Worm (Caenorhabditis elegans) whole organism, late embryonic: ENCODE data around the gene C06A6.4.

ENCODE experiments used
- K09A11.1 ChIP-seq: sonication (generic microtip); optimal IDR thresholded peaks from 2 replicates; lab custom pipeline; 2017; ENCODE audit warnings: antibody characterized with exemption, mild to moderate bottlenecking, missing genetic modification characterization, missing compliant biosample characterization; ENCODE audit not compliant: insufficient read depth
- ama-1 ChIP-seq: fragments of 150-350 bp; optimal IDR thresholded peaks from 2 replicates; lab custom pipeline; 2014
- ceh-2 ChIP-seq: sonication (generic microtip); optimal IDR thresholded peaks from 2 replicates; lab custom pipeline; 2016; ENCODE audit warnings: missing genotype, missing genetic modification characterization, missing compliant biosample characterization
- ceh-31 ChIP-seq: sonication (generic microtip); optimal IDR thresholded peaks from 2 replicates; lab custom pipeline; 2016; ENCODE audit warnings: missing genetic modification characterization, missing compliant biosample characterization
- elt-4 ChIP-seq: sonication (generic microtip); optimal IDR thresholded peaks from 2 replicates; lab custom pipeline; 2016; ENCODE audit warnings: missing genetic modification characterization, missing compliant biosample characterization
- fax-1 ChIP-seq: sonication (generic microtip); optimal IDR thresholded peaks from 2 replicates; lab custom pipeline; 2016; ENCODE audit warnings: missing genotype, missing genetic modification characterization, missing compliant biosample characterization
- hlh-13 ChIP-seq: fragments of 200-800 bp; sonication (Bioruptor generic); optimal IDR thresholded peaks from 2 replicates; lab custom pipeline; 2018; ENCODE audit warnings: mild to moderate bottlenecking, missing genetic modification characterization, missing compliant biosample characterization
- hlh-15 ChIP-seq: sonication (generic microtip); optimal IDR thresholded peaks from 2 replicates; lab custom pipeline; 2016; ENCODE audit warnings: missing genetic modification characterization, missing compliant biosample characterization
- nfya-1 ChIP-seq: sonication (generic microtip); optimal IDR thresholded peaks from 2 replicates; lab custom pipeline; 2017; ENCODE audit warnings: missing genetic modification characterization, mild to moderate bottlenecking, missing compliant biosample characterization, antibody characterized with exemption, moderate library complexity
- pax-1 ChIP-seq: fragments of 150-350 bp; optimal IDR thresholded peaks from 2 replicates; lab custom pipeline; 2014; ENCODE audit warnings: missing biosample characterization, missing genetic modification characterization
- pros-1 ChIP-seq: fragments of 150-350 bp; optimal IDR thresholded peaks from 2 replicates; lab custom pipeline; 2014; ENCODE audit warnings: missing biosample characterization, missing genetic modification reagents, missing genetic modification characterization
- rnt-1 ChIP-seq: sonication (generic microtip); optimal IDR thresholded peaks from 2 replicates; lab custom pipeline; 2016; ENCODE audit warnings: missing genetic modification characterization, missing compliant biosample characterization
- sox-2 ChIP-seq: fragments of 200-800 bp; sonication (Bioruptor generic); IDR thresholded peaks from 2 replicates; pipeline ENCODE4 v1.3.6; 2022; ENCODE audit warnings: missing genetic modification reagents, missing genetic modification characterization, missing compliant biosample characterization
- sox-4 ChIP-seq: sonication (generic microtip); optimal IDR thresholded peaks from 2 replicates; lab custom pipeline; 2017; ENCODE audit warnings: mild to moderate bottlenecking, missing genetic modification characterization, inconsistent platforms, missing compliant biosample characterization
- tbx-2 ChIP-seq: sonication (generic microtip); optimal IDR thresholded peaks from 2 replicates; lab custom pipeline; 2016; ENCODE audit warnings: missing genetic modification characterization, missing compliant biosample characterization
- tbx-7 ChIP-seq: sonication (generic microtip); optimal IDR thresholded peaks from 2 replicates; lab custom pipeline; 2016; ENCODE audit warnings: missing genotype, missing genetic modification characterization, missing compliant biosample characterization

The C06A6.4 gene

DNA sequence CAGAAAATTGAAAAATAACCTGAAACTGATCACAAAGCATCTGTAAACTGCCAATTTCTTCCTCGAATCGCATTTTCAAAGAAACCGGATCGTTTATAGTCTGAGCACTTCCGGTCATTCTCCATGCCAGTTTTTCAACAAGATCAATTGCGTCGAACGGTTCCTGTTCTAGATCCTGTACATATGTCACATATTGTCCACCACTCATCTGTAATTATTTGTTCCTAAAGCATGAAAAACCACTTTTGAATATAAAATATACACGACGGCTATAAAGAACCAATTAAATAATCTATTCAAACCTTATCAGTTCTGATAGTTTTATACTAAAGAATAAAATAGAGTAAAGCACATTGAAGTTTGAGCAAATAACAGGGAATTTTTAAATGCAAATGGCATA lies 46.8 kb downstream of the C06A6.4 start, which contains the start of gene sec-10:
sec-10 (minus strand) TSS at position 208 of the 400 bp plus-strand sequence.
- TF ChIP-seq K09A11.1 (tag; lab: Kevin White, UChicago), result no peak
- TF ChIP-seq pros-1 (tag; lab: Kevin White, UChicago), result no peak
- TF ChIP-seq ama-1 (lab: Kevin White, UChicago), result no peak
- no peak for TF ChIP-seq ceh-31 (tag; lab: Kevin White, UChicago)
- no peak for TF ChIP-seq tbx-2 (tag; lab: Kevin White, UChicago)
- TF ChIP-seq pax-1 (tag; lab: Kevin White, UChicago), result no peak
- TF ChIP-seq nfya-1, result no peak
- TF ChIP-seq hlh-13 (GFP tag; lab: Kevin White, UChicago), result no peak
- no peak for TF ChIP-seq fax-1 (tag; lab: Kevin White, UChicago)
- no peak for TF ChIP-seq ceh-2 (tag; lab: Kevin White, UChicago)
- TF ChIP-seq sox-2 (GFP tag; lab: Robert Waterston, UW), result no peak
- TF ChIP-seq tbx-7 (tag; lab: Kevin White, UChicago), result no peak
- no peak for TF ChIP-seq rnt-1

DNA sequence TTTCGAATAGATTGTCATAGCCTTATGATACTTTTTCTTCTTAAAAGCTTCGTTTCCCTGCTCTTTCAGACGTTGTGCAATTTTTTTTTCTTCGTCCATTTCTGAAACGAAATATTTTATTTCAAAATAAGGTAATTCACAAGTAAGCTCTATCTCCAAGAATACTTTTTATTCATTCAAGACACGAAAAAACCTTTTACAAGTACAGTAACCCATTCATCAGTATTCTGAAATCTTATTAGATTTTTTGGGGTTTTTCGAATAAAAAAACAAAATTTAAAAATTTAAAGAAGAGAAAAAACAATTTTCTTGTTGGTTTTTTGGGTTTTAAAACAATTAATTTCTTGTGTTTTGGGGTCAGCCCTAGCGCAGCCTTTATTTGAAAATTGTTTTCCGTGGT lies 50.2 kb downstream of the C06A6.4 start, which contains the start of gene rpap-3:
rpap-3 (minus strand) TSS at position 101 of the 400 bp plus-strand sequence.
- TF ChIP-seq elt-4 (tag; lab: Kevin White, UChicago) (no peak), hlh-15 (tag; lab: Kevin White, UChicago) (no peak), sox-4 (no peak)
